Worm (Caenorhabditis elegans) whole organism, mixed stage, embryonic: ENCODE results near the gene Y61B8A.6.
"Not testable (repeated sequence)": the region's sequence is repeated elsewhere in the genome, so short reads cannot be mapped to it uniquely, and the experiment has no call there.

Source experiments
- bed-3 ChIP-seq: fragments of 200-800 bp; sonication (Bioruptor generic); optimal IDR thresholded peaks from 3 replicates; lab custom pipeline; 2018; ENCODE audit warnings: mild to moderate bottlenecking, missing genetic modification characterization, moderate library complexity, missing compliant biosample characterization
- blmp-1 ChIP-seq: fragments of 150-350 bp; optimal IDR thresholded peaks from 2 replicates; lab custom pipeline; 2014; ENCODE audit warnings: missing biosample characterization, missing genetic modification characterization
- ceh-43 ChIP-seq: fragments of 200-800 bp; sonication (Bioruptor generic); optimal IDR thresholded peaks from 2 replicates; lab custom pipeline; 2018; ENCODE audit warnings: mild to moderate bottlenecking, missing genetic modification characterization, moderate library complexity, missing compliant biosample characterization
- ceh-83 ChIP-seq: fragments of 200-800 bp; sonication (Bioruptor generic); optimal IDR thresholded peaks from 2 replicates; lab custom pipeline; 2018; ENCODE audit warnings: mild to moderate bottlenecking, missing genetic modification characterization, missing compliant biosample characterization
- ces-1 ChIP-seq: fragments of 150-350 bp; optimal IDR thresholded peaks from 2 replicates; lab custom pipeline; 2014; ENCODE audit warnings: missing biosample characterization, missing genetic modification reagents, missing genetic modification characterization
- cnd-1 ChIP-seq: fragments of 200-800 bp; sonication (Bioruptor generic); optimal IDR thresholded peaks from 2 replicates; lab custom pipeline; 2018; ENCODE audit warnings: mild to moderate bottlenecking, missing genetic modification characterization, missing compliant biosample characterization
- drap-1 ChIP-seq: fragments of 200-800 bp; sonication (Bioruptor generic); optimal IDR thresholded peaks from 3 replicates; lab custom pipeline; 2018; ENCODE audit warnings: mild to moderate bottlenecking, missing genetic modification characterization, missing compliant biosample characterization
- elt-1 ChIP-seq: sonication (generic microtip); optimal IDR thresholded peaks from 2 replicates; lab custom pipeline; 2017; ENCODE audit warnings: missing genetic modification characterization, mild to moderate bottlenecking, missing compliant biosample characterization, antibody characterized with exemption, moderate library complexity, borderline replicate concordance; ENCODE audit not compliant: insufficient read depth
- elt-3 ChIP-seq: fragments of 150-350 bp; optimal IDR thresholded peaks from 2 replicates; lab custom pipeline; 2014; ENCODE audit warnings: missing biosample characterization, missing genetic modification characterization
- ham-2 ChIP-seq: fragments of 200-800 bp; sonication (Bioruptor generic); optimal IDR thresholded peaks from 2 replicates; lab custom pipeline; 2018; ENCODE audit warnings: mild to moderate bottlenecking, missing genetic modification characterization, missing compliant biosample characterization
- hlh-1 ChIP-seq: fragments of 150-350 bp; optimal IDR thresholded peaks from 2 replicates; lab custom pipeline; 2014; ENCODE audit warnings: missing biosample characterization, missing genetic modification reagents, missing genetic modification characterization
- lin-13 ChIP-seq: fragments of 150-350 bp; optimal IDR thresholded peaks from 2 replicates; lab custom pipeline; 2014; ENCODE audit warnings: missing biosample characterization, missing genetic modification characterization
- lin-32 ChIP-seq: fragments of 200-800 bp; sonication (Bioruptor generic); optimal IDR thresholded peaks from 2 replicates; lab custom pipeline; 2018; ENCODE audit warnings: mild to moderate bottlenecking, missing genetic modification characterization, missing compliant biosample characterization
- lsy-2 ChIP-seq: fragments of 150-350 bp; optimal IDR thresholded peaks from 2 replicates; lab custom pipeline; 2014; ENCODE audit warnings: missing biosample characterization, missing genetic modification characterization
- mab-5 ChIP-seq: fragments of 150-350 bp; optimal IDR thresholded peaks from 2 replicates; lab custom pipeline; 2014; ENCODE audit warnings: missing biosample characterization, missing genetic modification characterization
- mep-1 ChIP-seq: fragments of 150-350 bp; optimal IDR thresholded peaks from 2 replicates; lab custom pipeline; 2017; ENCODE audit warnings: missing biosample characterization, missing genetic modification reagents, missing genetic modification characterization, inconsistent platforms
- mls-2 ChIP-seq: sonication (generic microtip); optimal IDR thresholded peaks from 2 replicates; lab custom pipeline; 2016; ENCODE audit warnings: mild to moderate bottlenecking, missing genetic modification characterization, moderate library complexity, missing compliant biosample characterization
- nhr-12 ChIP-seq: fragments of 150-350 bp; optimal IDR thresholded peaks from 2 replicates; lab custom pipeline; 2014; ENCODE audit warnings: missing biosample characterization, missing genetic modification characterization
- nhr-2 ChIP-seq: fragments of 150-350 bp; optimal IDR thresholded peaks from 2 replicates; lab custom pipeline; 2014; ENCODE audit warnings: missing biosample characterization, missing genetic modification characterization
- nhr-237 ChIP-seq: fragments of 150-350 bp; optimal IDR thresholded peaks from 2 replicates; lab custom pipeline; 2014; ENCODE audit warnings: missing biosample characterization, missing genetic modification characterization
- nhr-28 ChIP-seq: fragments of 150-350 bp; optimal IDR thresholded peaks from 2 replicates; lab custom pipeline; 2014; ENCODE audit warnings: missing biosample characterization, missing genetic modification characterization
- pha-4 ChIP-seq: fragments of 150-350 bp; optimal IDR thresholded peaks from 2 replicates; lab custom pipeline; 2018; ENCODE audit warnings: missing biosample characterization, missing genetic modification reagents, missing genetic modification characterization
- snpc-4 ChIP-seq: fragments of 150-350 bp; optimal IDR thresholded peaks from 2 replicates; lab custom pipeline; 2014; ENCODE audit warnings: missing biosample characterization, missing genetic modification characterization
- sptf-1 ChIP-seq: sonication (generic microtip); optimal IDR thresholded peaks from 2 replicates; lab custom pipeline; 2017; ENCODE audit warnings: mild to moderate bottlenecking, missing genetic modification characterization, moderate library complexity, missing compliant biosample characterization
- tbx-8 ChIP-seq: fragments of 200-800 bp; sonication (Bioruptor generic); optimal IDR thresholded peaks from 2 replicates; lab custom pipeline; 2018; ENCODE audit warnings: mild to moderate bottlenecking, missing genetic modification characterization, moderate library complexity, missing compliant biosample characterization
- unc-62 ChIP-seq: fragments of 150-350 bp; optimal IDR thresholded peaks from 2 replicates; lab custom pipeline; 2014; ENCODE audit warnings: missing biosample characterization, missing genetic modification reagents, missing genetic modification characterization
- zip-8 ChIP-seq: fragments of 150-350 bp; optimal IDR thresholded peaks from 2 replicates; lab custom pipeline; 2014; ENCODE audit warnings: missing biosample characterization, missing genetic modification characterization
- ztf-11 ChIP-seq: fragments of 150-350 bp; optimal IDR thresholded peaks from 2 replicates; lab custom pipeline; 2014; ENCODE audit warnings: missing biosample characterization, missing genetic modification characterization

Gene Y61B8A.6

DNA sequence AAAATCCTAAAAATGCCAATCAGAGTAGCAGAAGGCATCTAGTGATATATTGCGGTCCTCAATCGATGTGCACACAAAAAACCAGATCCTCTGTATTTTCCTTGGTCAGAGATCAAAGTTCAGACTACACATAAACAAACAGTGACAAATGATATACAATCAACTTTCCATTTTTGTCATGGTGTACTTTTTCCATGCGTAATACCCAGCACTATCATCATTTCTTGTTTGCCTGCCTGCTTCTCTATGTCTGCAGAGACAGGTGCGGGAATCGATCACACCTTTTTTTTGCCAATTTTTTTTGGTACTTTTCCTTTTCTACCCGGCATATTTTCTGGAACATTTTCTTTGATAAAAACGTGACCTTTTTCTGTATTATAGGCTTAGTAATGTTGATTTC lies 6.5 kb downstream of the Y61B8A.6 start:
- no peak for TF ChIP-seq ztf-11 (tag; lab: Kevin White, UChicago)
- no peak for TF ChIP-seq unc-62
- no peak for TF ChIP-seq mab-5 (tag; lab: Kevin White, UChicago)
- no peak for TF ChIP-seq ham-2 (GFP tag; lab: Kevin White, UChicago)
- TF ChIP-seq ceh-43 (GFP tag; lab: Kevin White, UChicago): no peak
- TF ChIP-seq zip-8 (tag; lab: Kevin White, UChicago): no peak
- TF ChIP-seq elt-3 (tag; lab: Kevin White, UChicago): no peak
- no peak for TF ChIP-seq snpc-4 (tag; lab: Kevin White, UChicago)
- no peak for TF ChIP-seq bed-3 (GFP tag; lab: Kevin White, UChicago)
- no peak for TF ChIP-seq cnd-1 (tag; lab: Kevin White, UChicago)
- no peak for TF ChIP-seq hlh-1 (tag; lab: Kevin White, UChicago)
- no peak for TF ChIP-seq mep-1 (tag; lab: Kevin White, UChicago)
- TF ChIP-seq nhr-28 (tag; lab: Kevin White, UChicago): no peak
- TF ChIP-seq lin-13 (tag; lab: Kevin White, UChicago): no peak
- TF ChIP-seq pha-4 (tag; lab: Kevin White, UChicago): no peak
- TF ChIP-seq tbx-8 (GFP tag; lab: Kevin White, UChicago): no peak

DNA sequence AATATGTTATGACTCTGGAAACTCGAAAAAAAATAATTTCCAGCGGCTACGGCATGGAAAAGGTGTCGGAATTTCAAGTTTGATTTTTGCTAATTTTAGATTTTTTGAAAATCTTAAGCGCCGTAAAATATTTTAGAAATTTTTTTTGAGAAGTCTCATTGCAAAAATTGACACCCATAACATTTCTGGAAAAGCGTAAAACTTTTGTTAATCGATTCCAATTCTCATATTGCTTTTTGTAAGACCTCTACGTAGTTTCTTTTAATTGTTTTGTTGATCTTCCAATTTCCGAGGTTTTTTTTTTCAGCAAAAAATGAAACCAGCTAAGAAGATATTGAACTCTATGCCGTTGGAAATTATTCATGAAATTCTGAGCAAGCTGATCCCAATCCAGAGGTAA lies 7.2 kb downstream of the Y61B8A.6 start, which contains the start of gene fbxa-85:
TSS of gene fbxa-85 (plus strand) at position 301 of the 400 bp plus-strand sequence.
- TF ChIP-seq nhr-237 (tag; lab: Kevin White, UChicago) (no peak), bed-3 (GFP tag; lab: Kevin White, UChicago) (no peak), drap-1 (GFP tag; lab: Kevin White, UChicago) (no peak), elt-3 (tag; lab: Kevin White, UChicago) (no peak), lin-13 (tag; lab: Kevin White, UChicago) (no peak)
- TF ChIP-seq, all 35 proteins: peak for 0

DNA sequence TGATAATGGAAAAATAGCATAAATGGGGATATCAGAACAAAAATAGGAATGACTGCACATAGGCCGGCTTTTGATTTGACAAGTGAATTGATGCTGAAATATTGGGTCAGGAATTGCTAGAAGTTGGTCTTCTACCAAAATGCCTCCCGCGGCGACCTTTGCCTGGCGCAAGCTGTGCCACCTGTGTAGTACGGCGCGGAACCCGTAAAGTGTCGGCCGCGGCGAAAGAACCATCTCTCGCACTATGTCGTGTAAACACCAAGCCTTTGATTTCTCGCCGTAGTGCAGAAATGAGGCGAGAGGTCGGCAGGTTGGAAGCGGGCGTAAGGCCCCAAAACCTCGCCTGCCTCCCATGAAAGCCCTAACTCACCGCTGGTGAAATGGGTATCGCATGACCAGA lies 9.7 kb downstream of the Y61B8A.6 start:
- no peak for TF ChIP-seq lin-32
- TF ChIP-seq ceh-43 (GFP tag; lab: Kevin White, UChicago): no peak
- no peak for TF ChIP-seq lsy-2 (tag; lab: Kevin White, UChicago)
- TF ChIP-seq snpc-4 (tag; lab: Kevin White, UChicago): no peak
- TF ChIP-seq elt-1 (tag; lab: Kevin White, UChicago): no peak
- no peak for TF ChIP-seq blmp-1 (tag; lab: Kevin White, UChicago)
- no peak for TF ChIP-seq ces-1 (GFP tag; lab: Kevin White, UChicago)
- TF ChIP-seq unc-62: no peak
- no peak for TF ChIP-seq lin-13 (tag; lab: Kevin White, UChicago)
- no peak for TF ChIP-seq nhr-2 (tag; lab: Kevin White, UChicago)
- no peak for TF ChIP-seq ceh-83 (GFP tag; lab: Kevin White, UChicago)
- no peak for TF ChIP-seq nhr-12

DNA sequence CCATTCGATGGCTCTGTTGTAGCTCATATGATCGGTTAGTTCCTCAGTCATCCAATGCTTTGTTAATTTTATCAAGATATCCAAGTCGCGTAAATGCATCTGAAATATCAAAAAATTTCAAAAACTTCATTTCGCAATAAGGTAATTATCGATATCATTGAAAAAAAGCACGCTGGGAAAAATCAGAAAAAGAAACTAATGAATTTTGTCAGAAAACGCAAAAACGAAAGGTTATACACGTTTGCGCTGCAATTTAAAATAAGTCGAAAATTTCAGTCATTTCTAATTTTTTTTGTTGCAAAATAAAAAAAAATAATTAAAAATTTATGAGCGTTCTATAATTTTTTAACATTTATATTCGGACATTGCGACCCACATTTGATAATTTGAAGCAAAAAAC lies 13.1 kb downstream of the Y61B8A.6 start, which contains the start of gene K10G4.3:
TSS of gene K10G4.3 (minus strand) at position 101 of the 400 bp plus-strand sequence.
- not testable (repeated sequence) for TF ChIP-seq ceh-83 (GFP tag; lab: Kevin White, UChicago); elt-1 (tag; lab: Kevin White, UChicago); mls-2 (tag; lab: Kevin White, UChicago)
- TF ChIP-seq, all 35 proteins: peak for 0; not testable (repeated sequence) for 35

DNA sequence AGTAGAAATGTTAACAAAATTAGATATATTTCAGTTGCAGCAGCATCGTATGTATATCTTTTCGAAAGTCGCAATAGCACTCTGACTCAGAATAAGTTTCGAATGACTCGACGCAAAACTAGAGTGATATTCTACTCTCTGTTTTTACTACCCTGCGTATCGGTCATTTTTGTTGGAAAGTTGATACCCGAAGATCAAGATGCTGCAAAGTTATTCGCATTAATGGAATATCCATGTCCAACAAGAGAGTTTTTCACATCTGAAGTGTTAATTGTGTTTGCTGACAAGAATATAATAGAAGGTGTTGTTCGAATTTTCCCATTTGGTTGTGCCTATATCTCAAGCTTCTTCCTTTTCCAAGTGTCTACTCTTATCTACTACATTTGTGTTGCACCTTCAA lies 20.4 kb downstream of the Y61B8A.6 start:
- no peak for TF ChIP-seq cnd-1 (tag; lab: Kevin White, UChicago)
- TF ChIP-seq ztf-11 (tag; lab: Kevin White, UChicago): no peak

DNA sequence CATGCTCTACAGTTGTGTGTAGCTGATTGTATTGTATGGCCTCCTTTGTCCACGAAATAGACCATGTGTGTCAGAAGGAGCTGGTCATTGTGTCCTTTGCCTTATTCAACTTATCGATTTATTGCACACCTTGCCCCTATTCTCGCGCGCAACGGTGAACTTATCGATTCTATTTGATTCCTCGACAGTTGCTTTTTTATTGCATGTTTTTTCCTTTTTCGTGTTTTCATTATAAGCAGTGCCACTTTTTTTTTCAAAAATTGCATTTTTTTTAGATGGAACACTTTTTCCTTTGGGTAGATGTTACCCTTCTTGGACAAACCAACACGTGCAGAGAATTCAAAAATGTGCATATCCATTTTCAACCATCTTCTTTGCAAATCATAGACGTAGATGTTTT lies 21.5 kb downstream of the Y61B8A.6 start, which contains the start of gene K10G4.10:
TSS of gene K10G4.10 (plus strand) at position 301 of the 400 bp plus-strand sequence.
- TF ChIP-seq drap-1 (GFP tag; lab: Kevin White, UChicago) (no peak), mep-1 (tag; lab: Kevin White, UChicago) (no peak), lin-32 (no peak), sptf-1 (tag; lab: Kevin White, UChicago) (no peak), lsy-2 (tag; lab: Kevin White, UChicago) (no peak), nhr-237 (tag; lab: Kevin White, UChicago) (no peak)
